Fruit fly (Drosophila melanogaster) whole organism, wandering third instar larva: ENCODE data around the gene Ac76E.

Experiments used
- Dfd ChIP-seq: fragments of >200 bp; optimal IDR thresholded peaks from 2 replicates; lab custom pipeline; 2017; ENCODE audit warnings: missing biosample characterization, missing genetic modification characterization
- GATAd ChIP-seq: sonication (Bioruptor generic); optimal IDR thresholded peaks from 2 replicates; lab custom pipeline; 2016; ENCODE audit warnings: missing biosample characterization, missing genetic modification characterization
- Hr83 ChIP-seq: fragments of 200-300 bp; sonication (Bioruptor generic); optimal IDR thresholded peaks from 2 replicates; lab custom pipeline; 2016; ENCODE audit warnings: missing biosample characterization, mild to moderate bottlenecking, missing genetic modification characterization, moderate library complexity; ENCODE audit not compliant: poor library complexity, severe bottlenecking
- Jra ChIP-seq: sonication (Bioruptor generic); optimal IDR thresholded peaks from 2 replicates; lab custom pipeline; 2016; ENCODE audit warnings: missing biosample characterization, missing genetic modification characterization
- Sp1 ChIP-seq: fragments of 200-800 bp; sonication (Bioruptor generic); optimal IDR thresholded peaks from 3 replicates; lab custom pipeline; 2019; ENCODE audit warnings: missing biosample characterization, mild to moderate bottlenecking, missing genetic modification characterization, moderate library complexity
- ey ChIP-seq: fragments of 200-800 bp; sonication (Bioruptor generic); optimal IDR thresholded peaks from 2 replicates; lab custom pipeline; 2016; ENCODE audit warnings: missing biosample characterization, missing genetic modification characterization
- h ChIP-seq: fragments of 200-800 bp; sonication (Bioruptor generic); optimal IDR thresholded peaks from 3 replicates; lab custom pipeline; 2016; ENCODE audit warnings: missing biosample characterization, mild to moderate bottlenecking, missing genetic modification characterization
- psq ChIP-seq: fragments of 200-800 bp; sonication (Bioruptor generic); optimal IDR thresholded peaks from 3 replicates; lab custom pipeline; 2017; ENCODE audit warnings: missing biosample characterization, mild to moderate bottlenecking, missing genetic modification characterization, moderate library complexity
- sage ChIP-seq: fragments of 200-800 bp; sonication (Bioruptor generic); optimal IDR thresholded peaks from 2 replicates; lab custom pipeline; 2016; ENCODE audit warnings: missing biosample characterization, mild to moderate bottlenecking, missing genetic modification characterization
- usp ChIP-seq: fragments of >200 bp; optimal IDR thresholded peaks from 2 replicates; lab custom pipeline; 2017; ENCODE audit warnings: missing biosample characterization, missing genetic modification characterization

DNA sequence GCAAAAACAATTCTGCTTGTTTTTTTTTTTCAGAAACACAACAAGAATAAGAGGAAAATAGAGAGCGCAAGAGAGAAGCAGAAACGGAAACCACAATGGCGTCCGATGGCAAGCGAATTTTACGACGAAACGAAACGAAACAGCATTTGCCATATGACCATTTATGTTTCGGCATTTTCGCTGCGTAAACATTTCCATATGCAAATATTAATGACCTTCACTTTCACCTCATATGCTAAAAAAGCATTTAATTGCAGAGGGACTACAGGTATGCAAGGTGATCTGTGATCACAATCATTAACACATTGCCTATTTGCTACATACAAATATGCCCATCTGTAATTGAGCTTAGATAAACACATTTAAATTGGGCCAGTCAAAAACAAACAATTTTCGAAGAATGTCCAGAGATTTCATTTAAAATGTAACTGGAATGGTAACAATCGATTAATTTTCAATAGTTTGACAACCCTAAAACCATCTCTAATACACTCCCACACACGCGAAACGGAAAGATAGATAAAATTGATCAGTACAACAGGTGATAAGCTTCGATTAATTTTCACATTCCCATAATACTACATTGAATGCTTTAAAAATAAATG lies 32.8 kb upstream of the Ac76E start:
- no peak for TF ChIP-seq Sp1 (GFP tag; lab: Kevin White, UChicago)
- TF ChIP-seq Dfd (GFP tag; lab: Kevin White, UChicago) = no peak
- no peak for TF ChIP-seq sage (GFP tag; lab: Kevin White, UChicago)
- no peak for TF ChIP-seq h (GFP tag; lab: Kevin White, UChicago)
- TF ChIP-seq Hr83 (GFP tag; lab: Kevin White, UChicago) = no peak
- TF ChIP-seq Jra (GFP tag; lab: Kevin White, UChicago) = no peak
- TF ChIP-seq psq = no peak
- no peak for TF ChIP-seq ey (GFP tag; lab: Kevin White, UChicago)
- no peak for TF ChIP-seq GATAd
- TF ChIP-seq usp (GFP tag; lab: Kevin White, UChicago) = no peak
